Worm (Caenorhabditis elegans) whole organism, L2 larva: ENCODE data around the gene F52D10.4.

Experiments
- C34F6.9 ChIP-seq: fragments of 150-350 bp; optimal IDR thresholded peaks from 2 replicates; lab custom pipeline; 2014; ENCODE audit warnings: missing biosample characterization, missing genetic modification characterization
- F13H6.1 ChIP-seq: sonication (generic microtip); optimal IDR thresholded peaks from 2 replicates; lab custom pipeline; 2016; ENCODE audit warnings: missing genetic modification characterization, missing compliant biosample characterization
- R02D3.7 ChIP-seq: fragments of 150-350 bp; optimal IDR thresholded peaks from 2 replicates; lab custom pipeline; 2014; ENCODE audit warnings: missing biosample characterization, missing genetic modification characterization
- Y55F3AM.14 ChIP-seq: fragments of 200-800 bp; sonication (Bioruptor generic); optimal IDR thresholded peaks from 2 replicates; lab custom pipeline; 2018; ENCODE audit warnings: mild to moderate bottlenecking, missing genetic modification characterization, missing compliant biosample characterization
- ZK546.5 ChIP-seq: sonication (generic microtip); optimal IDR thresholded peaks from 2 replicates; lab custom pipeline; 2017; ENCODE audit warnings: missing biosample characterization, missing genetic modification characterization
- aly-2 ChIP-seq: fragments of 150-350 bp; optimal IDR thresholded peaks from 2 replicates; lab custom pipeline; 2014; ENCODE audit warnings: missing biosample characterization, missing genetic modification characterization
- ama-1 ChIP-seq: fragments of 150-350 bp; optimal IDR thresholded peaks from 2 replicates; lab custom pipeline; 2018; ENCODE audit warnings: inconsistent platforms
- blmp-1 ChIP-seq: sonication (generic microtip); optimal IDR thresholded peaks from 2 replicates; lab custom pipeline; 2017; ENCODE audit warnings: missing genetic modification characterization, mild to moderate bottlenecking, missing compliant biosample characterization, antibody characterized with exemption, moderate library complexity; ENCODE audit not compliant: insufficient read depth
- ceh-16 ChIP-seq: fragments of 150-350 bp; optimal IDR thresholded peaks from 2 replicates; lab custom pipeline; 2014; ENCODE audit warnings: missing biosample characterization, missing genetic modification characterization
- ceh-82 ChIP-seq: fragments of 150-350 bp; optimal IDR thresholded peaks from 2 replicates; lab custom pipeline; 2014; ENCODE audit warnings: missing biosample characterization, missing genetic modification characterization
- crh-2 ChIP-seq: sonication (generic microtip); optimal IDR thresholded peaks from 2 replicates; lab custom pipeline; 2017; ENCODE audit warnings: missing biosample characterization, missing genetic modification characterization
- dmd-4 ChIP-seq: sonication (generic microtip); optimal IDR thresholded peaks from 2 replicates; lab custom pipeline; 2017; ENCODE audit warnings: missing biosample characterization, missing genetic modification characterization
- egl-27 ChIP-seq: sonication (generic microtip); optimal IDR thresholded peaks from 3 replicates; lab custom pipeline; 2017; ENCODE audit warnings: missing biosample characterization, missing genetic modification reagents, missing genetic modification characterization
- elt-1 ChIP-seq: fragments of 150-350 bp; optimal IDR thresholded peaks from 2 replicates; lab custom pipeline; 2014; ENCODE audit warnings: missing biosample characterization, missing genetic modification characterization
- elt-3 ChIP-seq: sonication (generic microtip); optimal IDR thresholded peaks from 2 replicates; lab custom pipeline; 2017; ENCODE audit warnings: missing biosample characterization, missing genetic modification characterization
- gmeb-1 ChIP-seq: fragments of 150-350 bp; optimal IDR thresholded peaks from 2 replicates; lab custom pipeline; 2014; ENCODE audit warnings: missing biosample characterization, missing genetic modification characterization
- lin-13 ChIP-seq: fragments of 150-350 bp; optimal IDR thresholded peaks from 2 replicates; lab custom pipeline; 2014; ENCODE audit warnings: missing biosample characterization, missing genetic modification reagents, missing genetic modification characterization
- lsy-2 ChIP-seq, 2 experiments: fragments of 150-350 bp in 1 of 2; sonication (generic microtip) in 1 of 2; optimal IDR thresholded peaks; 2 replicates each; lab custom pipeline; 2014 to 2017; ENCODE audit warnings: missing biosample characterization in 2 of 2, missing genetic modification characterization in 2 of 2
- mab-5 ChIP-seq: fragments of 150-350 bp; optimal IDR thresholded peaks from 2 replicates; lab custom pipeline; 2014; ENCODE audit warnings: missing biosample characterization, missing genetic modification characterization
- mbf-1 ChIP-seq: sonication (generic microtip); optimal IDR thresholded peaks from 2 replicates; lab custom pipeline; 2017; ENCODE audit warnings: missing biosample characterization, missing genetic modification characterization
- mdl-1 ChIP-seq, 2 experiments: fragments of 150-350 bp in 1 of 2; sonication (generic microtip) in 1 of 2; optimal IDR thresholded peaks; 2 replicates each; lab custom pipeline; 2017; ENCODE audit warnings: missing biosample characterization in 2 of 2, missing genetic modification characterization in 2 of 2
- nhr-10 ChIP-seq: sonication (generic microtip); optimal IDR thresholded peaks from 2 replicates; lab custom pipeline; 2017; ENCODE audit warnings: missing biosample characterization, missing genetic modification characterization
- nhr-11 ChIP-seq: fragments of 150-350 bp; optimal IDR thresholded peaks from 2 replicates; lab custom pipeline; 2014; ENCODE audit warnings: missing biosample characterization, missing genetic modification characterization
- nhr-12 ChIP-seq: fragments of 150-350 bp; optimal IDR thresholded peaks from 2 replicates; lab custom pipeline; 2014; ENCODE audit warnings: missing biosample characterization, missing genetic modification characterization
- nhr-129 ChIP-seq: fragments of 150-350 bp; optimal IDR thresholded peaks from 2 replicates; lab custom pipeline; 2014; ENCODE audit warnings: missing biosample characterization, missing genetic modification characterization
- nhr-21 ChIP-seq: fragments of 150-350 bp; optimal IDR thresholded peaks from 2 replicates; lab custom pipeline; 2014; ENCODE audit warnings: missing biosample characterization, missing genetic modification characterization
- nhr-23 ChIP-seq: fragments of 150-350 bp; optimal IDR thresholded peaks from 2 replicates; lab custom pipeline; 2014; ENCODE audit warnings: missing biosample characterization, missing genetic modification reagents, missing genetic modification characterization
- nhr-237 ChIP-seq: fragments of 150-350 bp; optimal IDR thresholded peaks from 2 replicates; lab custom pipeline; 2014; ENCODE audit warnings: missing biosample characterization, missing genetic modification characterization
- nhr-25 ChIP-seq: fragments of 150-350 bp; sonication (generic microtip); optimal IDR thresholded peaks from 3 replicates; lab custom pipeline; 2014; ENCODE audit warnings: missing biosample characterization, missing genetic modification characterization
- nhr-6 ChIP-seq: fragments of 150-350 bp; optimal IDR thresholded peaks from 2 replicates; lab custom pipeline; 2014; ENCODE audit warnings: missing biosample characterization, missing genetic modification characterization
- nhr-77 ChIP-seq: fragments of 150-350 bp; optimal IDR thresholded peaks from 2 replicates; lab custom pipeline; 2014; ENCODE audit warnings: missing biosample characterization, missing genetic modification characterization
- sem-4 ChIP-seq: fragments of 150-350 bp; optimal IDR thresholded peaks from 2 replicates; lab custom pipeline; 2014; ENCODE audit warnings: missing biosample characterization, missing genetic modification reagents, missing genetic modification characterization
- sma-3 ChIP-seq: sonication (generic microtip); optimal IDR thresholded peaks from 2 replicates; lab custom pipeline; 2016; ENCODE audit warnings: missing genetic modification reagents, missing genetic modification characterization, missing compliant biosample characterization
- unc-39 ChIP-seq: fragments of 150-350 bp; optimal IDR thresholded peaks from 2 replicates; lab custom pipeline; 2014; ENCODE audit warnings: missing biosample characterization, missing genetic modification characterization
- unc-55 ChIP-seq: fragments of 150-350 bp; sonication (generic microtip); optimal IDR thresholded peaks from 3 replicates; lab custom pipeline; 2014; ENCODE audit warnings: missing biosample characterization, missing genetic modification reagents, missing genetic modification characterization
- unc-62 ChIP-seq: fragments of 150-350 bp; optimal IDR thresholded peaks from 2 replicates; lab custom pipeline; 2014; ENCODE audit warnings: missing biosample characterization, missing genetic modification reagents, missing genetic modification characterization
- zag-1 ChIP-seq: fragments of 150-350 bp; optimal IDR thresholded peaks from 2 replicates; lab custom pipeline; 2014; ENCODE audit warnings: missing biosample characterization, missing genetic modification characterization
- ztf-4 ChIP-seq: fragments of 150-350 bp; optimal IDR thresholded peaks from 2 replicates; lab custom pipeline; 2014; ENCODE audit warnings: missing biosample characterization, missing genetic modification characterization

F52D10.4 gene

ce11 chrX:11603234-11604108 is 13.8 kb upstream of the F52D10.4 start:
- TF ChIP-seq nhr-237 (tag; lab: Kevin White, UChicago), result no peak
- TF ChIP-seq nhr-12 (tag; lab: Kevin White, UChicago), result no peak
- no peak for TF ChIP-seq unc-39 (tag; lab: Kevin White, UChicago)
- TF ChIP-seq nhr-25, result peak; percentile 77
- no peak for TF ChIP-seq aly-2 (tag; lab: Kevin White, UChicago)
- peak; percentile 77 for TF ChIP-seq mab-5
- TF ChIP-seq ceh-16 (tag; lab: Kevin White, UChicago), result no peak
- peak; percentile 51 for TF ChIP-seq unc-55 (GFP tag; lab: Kevin White, UChicago)
- TF ChIP-seq nhr-10 (tag; lab: Kevin White, UChicago), result peak; percentile 7
- peak; percentile 91 for TF ChIP-seq ztf-4
- TF ChIP-seq mbf-1 (tag; lab: Kevin White, UChicago), result peak; percentile 44
- TF ChIP-seq sma-3 (GFP tag; lab: Kevin White, UChicago), result peak; percentile 51
- peak; percentile 10 for TF ChIP-seq nhr-129 (tag; lab: Kevin White, UChicago)
- TF ChIP-seq nhr-21 (tag; lab: Kevin White, UChicago), result peak; percentile 32
- peak; percentile 9 for TF ChIP-seq blmp-1 (tag; lab: Kevin White, UChicago)
- no peak for TF ChIP-seq mdl-1 (tag; optimal IDR thresholded peaks at IDR 0.05; lab: Kevin White, UChicago)
- peak; percentile 69 for TF ChIP-seq nhr-6
- no peak for TF ChIP-seq egl-27 (tag; lab: Kevin White, UChicago)
- TF ChIP-seq elt-3, result no peak
- TF ChIP-seq nhr-23, result no peak
- TF ChIP-seq ceh-82 (tag; lab: Kevin White, UChicago), result no peak
- no peak for TF ChIP-seq R02D3.7 (tag; lab: Kevin White, UChicago)
- TF ChIP-seq nhr-11 (tag; lab: Kevin White, UChicago), result no peak
- peak; percentile 68 for TF ChIP-seq crh-2
- TF ChIP-seq dmd-4 (tag; lab: Kevin White, UChicago), result no peak
- TF ChIP-seq lsy-2 (tag; optimal IDR thresholded peaks at IDR 0.05; lab: Kevin White, UChicago), result peak; percentile 47 to 75
- peak; percentile 30 for TF ChIP-seq gmeb-1 (tag; lab: Kevin White, UChicago)
- TF ChIP-seq Y55F3AM.14 (GFP tag; lab: Kevin White, UChicago), result peak; percentile 47
- peak; percentile 81 for TF ChIP-seq lin-13 (GFP tag; lab: Kevin White, UChicago)
- no peak for TF ChIP-seq elt-1 (tag; lab: Kevin White, UChicago)
- TF ChIP-seq unc-62 (GFP tag; lab: Kevin White, UChicago), result no peak
- TF ChIP-seq sem-4, result peak; percentile 17
- peak; percentile 4 for TF ChIP-seq nhr-77 (tag; lab: Kevin White, UChicago)
- TF ChIP-seq zag-1 (tag; lab: Kevin White, UChicago), result peak; percentile 44
- peak; percentile 49 for TF ChIP-seq C34F6.9 (tag; lab: Kevin White, UChicago)
- no peak for TF ChIP-seq ZK546.5 (tag; lab: Kevin White, UChicago)
- peak; percentile 34 for TF ChIP-seq F13H6.1 (tag; lab: Kevin White, UChicago)
- TF ChIP-seq ama-1, result peak; percentile 88

- TF ChIP-seq Y55F3AM.14 (GFP tag; lab: Kevin White, UChicago) (no peak), ZK546.5 (tag; lab: Kevin White, UChicago) (no peak), ama-1 (peak; percentile 89), zag-1 (tag; lab: Kevin White, UChicago) (no peak), elt-3 (no peak), unc-55 (GFP tag; lab: Kevin White, UChicago) (no peak), nhr-77 (tag; lab: Kevin White, UChicago) (no peak)
Observed at ce11 chrX:11605214-11605765, 12.0 kb upstream of the F52D10.4 start, which contains the start of gene ftt-2. Gene ftt-2 (minus strand): TSS chrX:11605419.
